Fruit fly (Drosophila melanogaster) whole organism, embryonic: ENCODE measurements around the gene CG9932.

Source experiments
- Awh ChIP-seq: fragments of 200-800 bp; sonication (Bioruptor generic); IDR thresholded peaks from 2 replicates; pipeline ENCODE4, ENCODE4 v1.3.6; 2022; ENCODE audit warnings: missing biosample characterization, missing genetic modification characterization
- BEAF-32 ChIP-seq: fragments of 200-800 bp; sonication (Bioruptor generic); optimal IDR thresholded peaks from 3 replicates; lab custom pipeline; 2017; ENCODE audit warnings: missing biosample characterization, missing genetic modification characterization, mild to moderate bottlenecking, moderate library complexity, missing genetic modification reagents
- CG10543 ChIP-seq: fragments of 200-800 bp; sonication (Bioruptor generic); optimal IDR thresholded peaks from 3 replicates; lab custom pipeline; 2017; ENCODE audit warnings: missing biosample characterization, mild to moderate bottlenecking, missing genetic modification characterization, moderate library complexity
- CG11504 ChIP-seq: fragments of 200-800 bp; sonication (Bioruptor generic); optimal IDR thresholded peaks from 3 replicates; lab custom pipeline; 2019; ENCODE audit warnings: missing biosample characterization, mild to moderate bottlenecking, missing genetic modification characterization, moderate library complexity
- CG13424 ChIP-seq: fragments of 200-800 bp; sonication (Bioruptor generic); optimal IDR thresholded peaks from 2 replicates; lab custom pipeline; 2019; ENCODE audit warnings: missing biosample characterization, mild to moderate bottlenecking, missing genetic modification characterization, moderate library complexity
- CG14014 ChIP-seq: fragments of 200-800 bp; sonication (Bioruptor generic); IDR thresholded peaks from 2 replicates; pipeline ENCODE4 v1.3.6; 2022; ENCODE audit warnings: missing biosample characterization, missing genetic modification characterization
- CG14667 ChIP-seq: fragments of 200-800 bp; sonication (Bioruptor generic); IDR thresholded peaks from 2 replicates; pipeline ENCODE4 v1.3.6; 2022; ENCODE audit warnings: missing biosample characterization, missing genetic modification characterization
- CG14965 ChIP-seq: fragments of 200-800 bp; sonication (Bioruptor generic); optimal IDR thresholded peaks from 2 replicates; lab custom pipeline; 2016; ENCODE audit warnings: missing biosample characterization, missing genetic modification characterization, borderline replicate concordance
- CG15269 ChIP-seq: fragments of 200-800 bp; sonication (Bioruptor generic); optimal IDR thresholded peaks from 2 replicates; lab custom pipeline; 2018; ENCODE audit warnings: missing biosample characterization, mild to moderate bottlenecking, missing genetic modification characterization, moderate library complexity
- CG17359 ChIP-seq: fragments of 200-800 bp; sonication (Bioruptor generic); optimal IDR thresholded peaks from 3 replicates; lab custom pipeline; 2018; ENCODE audit warnings: missing biosample characterization, mild to moderate bottlenecking, missing genetic modification characterization, moderate library complexity
- CG17361 ChIP-seq: fragments of 200-800 bp; sonication (Bioruptor generic); IDR thresholded peaks from 3 replicates; pipeline ENCODE4 v1.3.6; 2022; ENCODE audit warnings: missing biosample characterization, missing genetic modification characterization
- CG18262 ChIP-seq: fragments of 200-800 bp; optimal IDR thresholded peaks from 3 replicates; lab custom pipeline; 2019; ENCODE audit warnings: missing biosample characterization, mild to moderate bottlenecking, missing genetic modification characterization, moderate library complexity
- CG2678 ChIP-seq: fragments of 200-800 bp; sonication (Bioruptor generic); optimal IDR thresholded peaks from 3 replicates; lab custom pipeline; 2019; ENCODE audit warnings: missing biosample characterization, mild to moderate bottlenecking, missing genetic modification characterization, moderate library complexity
- CG2712 ChIP-seq: fragments of 200-800 bp; optimal IDR thresholded peaks from 3 replicates; lab custom pipeline; 2019; ENCODE audit warnings: missing biosample characterization, mild to moderate bottlenecking, missing genetic modification characterization, moderate library complexity
- CG2875 ChIP-seq: fragments of 200-800 bp; sonication (Bioruptor generic); optimal IDR thresholded peaks from 2 replicates; lab custom pipeline; 2017; ENCODE audit warnings: missing biosample characterization, mild to moderate bottlenecking, missing genetic modification characterization, missing genetic modification reagents
- CG30403 ChIP-seq: fragments of 200-800 bp; sonication (Bioruptor generic); optimal IDR thresholded peaks from 3 replicates; lab custom pipeline; 2016; ENCODE audit warnings: missing biosample characterization, missing genetic modification characterization
- CG3838 ChIP-seq: fragments of 200-800 bp; sonication (Bioruptor generic); optimal IDR thresholded peaks from 3 replicates; lab custom pipeline; 2016; ENCODE audit warnings: missing biosample characterization, missing genetic modification characterization
- CG42726 ChIP-seq: fragments of 200-800 bp; sonication (Bioruptor generic); IDR thresholded peaks from 2 replicates; pipeline ENCODE4 v1.3.6; 2022; ENCODE audit warnings: missing biosample characterization, missing genetic modification characterization; ENCODE audit not compliant: partially characterized antibody
- CG4854 ChIP-seq: fragments of 200-800 bp; sonication (Bioruptor generic); optimal IDR thresholded peaks from 2 replicates; lab custom pipeline; 2016; ENCODE audit warnings: missing biosample characterization, missing genetic modification characterization, inconsistent platforms
- CG7839 ChIP-seq: fragments of 200-800 bp; sonication (Bioruptor generic); optimal IDR thresholded peaks from 3 replicates; lab custom pipeline; 2018; ENCODE audit warnings: missing biosample characterization, mild to moderate bottlenecking, missing genetic modification characterization, moderate library complexity
- CG8388 ChIP-seq: fragments of 200-800 bp; sonication (Bioruptor generic); optimal IDR thresholded peaks from 2 replicates; lab custom pipeline; 2019; ENCODE audit warnings: missing biosample characterization, mild to moderate bottlenecking, missing genetic modification characterization, moderate library complexity
- CG8765 ChIP-seq: fragments of 200-800 bp; sonication (Bioruptor generic); IDR thresholded peaks from 2 replicates; pipeline ENCODE4 v1.3.6; 2022; ENCODE audit warnings: missing biosample characterization, missing genetic modification characterization
- CG9817 ChIP-seq: fragments of 200-800 bp; sonication (Bioruptor generic); optimal IDR thresholded peaks from 2 replicates; lab custom pipeline; 2018; ENCODE audit warnings: missing biosample characterization, mild to moderate bottlenecking, missing genetic modification characterization, moderate library complexity
- Chrac-16 ChIP-seq: fragments of 200-800 bp; sonication (Bioruptor generic); optimal IDR thresholded peaks from 3 replicates; lab custom pipeline; 2016; ENCODE audit warnings: missing biosample characterization, missing genetic modification characterization
- Dek ChIP-seq: fragments of 200-800 bp; sonication (Bioruptor generic); optimal IDR thresholded peaks from 3 replicates; lab custom pipeline; 2019; ENCODE audit warnings: missing biosample characterization, mild to moderate bottlenecking, missing genetic modification characterization, moderate library complexity
- Eip74EF ChIP-seq, 2 experiments: fragments of 200-800 bp in 1 of 2; fragments of >200 bp in 1 of 2; sonication (Bioruptor generic) in 1 of 2; optimal IDR thresholded peaks; 2 replicates each; lab custom pipeline; 2017 to 2019; ENCODE audit warnings: missing biosample characterization in 2 of 2, missing genetic modification characterization in 2 of 2, mild to moderate bottlenecking in 1 of 2, moderate library complexity in 1 of 2
- GATAe ChIP-seq: fragments of 200-800 bp; sonication (Bioruptor generic); conservative IDR thresholded peaks from 2 replicates; pipeline ENCODE4 v1.3.6; 2022; ENCODE audit warnings: missing biosample characterization, missing genetic modification characterization
- Hr51 ChIP-seq, 2 experiments: fragments of 200-800 bp; sonication (Bioruptor generic); optimal IDR thresholded peaks; 2 replicates in 1 of 2; 3 replicates in 1 of 2; lab custom pipeline; 2016 to 2018; ENCODE audit warnings: missing biosample characterization in 2 of 2, missing genetic modification characterization in 2 of 2, mild to moderate bottlenecking in 1 of 2, moderate library complexity in 1 of 2
- Nf-YA ChIP-seq: fragments of 200-800 bp; sonication (Bioruptor generic); IDR thresholded peaks from 2 replicates; pipeline ENCODE4 v1.3.6; 2022; ENCODE audit warnings: missing biosample characterization, missing genetic modification characterization
- Oli ChIP-seq: fragments of 200-800 bp; sonication (Bioruptor generic); optimal IDR thresholded peaks from 2 replicates; lab custom pipeline; 2018; ENCODE audit warnings: missing biosample characterization, mild to moderate bottlenecking, missing genetic modification characterization, moderate library complexity
- Opbp ChIP-seq: fragments of 200-800 bp; sonication (Bioruptor generic); IDR thresholded peaks from 3 replicates; pipeline ENCODE4 v1.3.6; 2022; ENCODE audit warnings: missing biosample characterization, missing genetic modification characterization; ENCODE audit not compliant: partially characterized antibody
- PHDP ChIP-seq: fragments of 200-800 bp; sonication (Bioruptor generic); optimal IDR thresholded peaks from 3 replicates; lab custom pipeline; 2018; ENCODE audit warnings: missing biosample characterization, mild to moderate bottlenecking, missing genetic modification characterization, moderate library complexity
- Trl ChIP-seq, 3 experiments: fragments of >200 bp in 2 of 3; fragments of 200-800 bp in 1 of 3; sonication (Bioruptor generic) in 1 of 3; optimal IDR thresholded peaks; 2 replicates in 1 of 3; 3 replicates in 2 of 3; lab custom pipeline; 2016 to 2017; ENCODE audit warnings: missing biosample characterization in 1 of 3, missing genetic modification characterization in 1 of 3
- Xbp1 ChIP-seq: fragments of 200-800 bp; sonication (Bioruptor generic); optimal IDR thresholded peaks from 3 replicates; lab custom pipeline; 2016; ENCODE audit warnings: missing biosample characterization, mild to moderate bottlenecking, missing genetic modification characterization
- ase ChIP-seq: fragments of 200-800 bp; sonication (Bioruptor generic); IDR thresholded peaks from 3 replicates; pipeline ENCODE4 v1.3.6; 2022; ENCODE audit warnings: missing biosample characterization, missing genetic modification characterization
- chif ChIP-seq, 2 experiments: fragments of 200-800 bp; sonication (Bioruptor generic); optimal IDR thresholded peaks; 3 replicates each; lab custom pipeline; 2016; ENCODE audit warnings: missing biosample characterization in 2 of 2, missing genetic modification characterization in 2 of 2
- ci ChIP-seq: fragments of 200-800 bp; sonication (Bioruptor generic); IDR thresholded peaks from 3 replicates; pipeline ENCODE4 v1.3.6; 2022; ENCODE audit warnings: missing biosample characterization, missing genetic modification characterization
- crol ChIP-seq: fragments of 200-800 bp; sonication (Bioruptor generic); IDR thresholded peaks from 2 replicates; pipeline ENCODE4 v1.3.6; 2022; ENCODE audit warnings: missing biosample characterization, missing genetic modification characterization
- ems ChIP-seq: fragments of 200-800 bp; sonication (Bioruptor generic); optimal IDR thresholded peaks from 3 replicates; lab custom pipeline; 2016; ENCODE audit warnings: missing biosample characterization, missing genetic modification characterization
- fd96Cb ChIP-seq: fragments of 200-800 bp; sonication (Bioruptor generic); optimal IDR thresholded peaks from 2 replicates; lab custom pipeline; 2018; ENCODE audit warnings: missing biosample characterization, mild to moderate bottlenecking, missing genetic modification characterization, moderate library complexity
- gem ChIP-seq: fragments of 200-800 bp; sonication (Bioruptor generic); optimal IDR thresholded peaks from 2 replicates; lab custom pipeline; 2019; ENCODE audit warnings: missing biosample characterization, mild to moderate bottlenecking, missing genetic modification characterization, moderate library complexity
- lab ChIP-seq: fragments of 200-800 bp; sonication (Bioruptor generic); optimal IDR thresholded peaks from 3 replicates; lab custom pipeline; 2017; ENCODE audit warnings: missing biosample characterization, missing genetic modification characterization, mild to moderate bottlenecking, moderate library complexity, missing genetic modification reagents
- nmo ChIP-seq: fragments of 200-800 bp; sonication (Bioruptor generic); optimal IDR thresholded peaks from 2 replicates; lab custom pipeline; 2018; ENCODE audit warnings: missing biosample characterization, mild to moderate bottlenecking, missing genetic modification characterization, moderate library complexity
- pnt ChIP-seq: fragments of 200-800 bp; sonication (Bioruptor generic); optimal IDR thresholded peaks from 3 replicates; lab custom pipeline; 2016; ENCODE audit warnings: missing biosample characterization, missing genetic modification characterization
- prd ChIP-seq, 3 experiments: fragments of >200 bp in 2 of 3; fragments of 200-800 bp in 1 of 3; sonication (Bioruptor generic) in 1 of 3; optimal IDR thresholded peaks in 2 of 3; IDR thresholded peaks in 1 of 3; 2 replicates in 2 of 3; 3 replicates in 1 of 3; pipeline versions ENCODE4 v1.3.6 to Lab custom; 2017 to 2022; ENCODE audit warnings: missing biosample characterization in 1 of 3, missing genetic modification characterization in 1 of 3
- ranshi ChIP-seq: fragments of 200-800 bp; sonication (Bioruptor generic); IDR thresholded peaks from 2 replicates; pipeline ENCODE4 v1.3.6; 2022; ENCODE audit warnings: missing biosample characterization, missing genetic modification characterization
- sens ChIP-seq: fragments of 200-800 bp; sonication (Bioruptor generic); peaks from one replicate; lab custom pipeline; 2016; ENCODE audit warnings: missing biosample characterization, missing genetic modification characterization
- unpg ChIP-seq: fragments of 200-800 bp; sonication (Bioruptor generic); optimal IDR thresholded peaks from 3 replicates; lab custom pipeline; 2018; ENCODE audit warnings: missing biosample characterization, mild to moderate bottlenecking, missing genetic modification characterization, moderate library complexity

Gene CG9932

dm6 chr2L:13056022-13056421 is 3.9 kb downstream of the CG9932 start (continued):
- TF ChIP-seq Chrac-16: no peak
- TF ChIP-seq CG30403 (GFP tag; lab: Kevin White, UChicago): peak; percentile 40
- peak; percentile 13 for TF ChIP-seq CG17359 (tag; lab: Kevin White, UChicago)
- TF ChIP-seq CG17361: 0 out of 3 replicates have a peak, but pooled peaks have one; percentile 25
- peak; percentile 4 for TF ChIP-seq lab (GFP tag; lab: Kevin White, UChicago)
- TF ChIP-seq CG11504 (tag; lab: Kevin White, UChicago): peak; percentile 65
- TF ChIP-seq chif (GFP tag; optimal IDR thresholded peaks at IDR 0.05; lab: Kevin White, UChicago): peak in 1 of 2 experiments; percentile 26
- no peak for TF ChIP-seq Opbp (GFP tag; lab: Robert Waterston, UW)
- 0 out of 3 replicates have a peak, but pooled peaks have one; percentile 32 for TF ChIP-seq ci (GFP tag; lab: Robert Waterston, UW)
- peak; percentile 1 for TF ChIP-seq CG13424
- peak; percentile 43 for TF ChIP-seq CG2678 (tag; lab: Kevin White, UChicago)
- TF ChIP-seq Xbp1 (GFP tag; lab: Kevin White, UChicago): peak; percentile 31
- TF ChIP-seq PHDP: peak; percentile 28
- TF ChIP-seq ranshi: 0 out of 2 replicates have a peak, but pooled peaks have one; percentile 46
- no peak for TF ChIP-seq BEAF-32 (GFP tag; lab: Kevin White, UChicago)
- TF ChIP-seq Trl (optimal IDR thresholded peaks at IDR 0.05; lab: Kevin White, UChicago): no peak
- TF ChIP-seq Trl (GFP tag; optimal IDR thresholded peaks at IDR 0.05; lab: Kevin White, UChicago): no peak
- peak; percentile 26 for TF ChIP-seq fd96Cb (tag; lab: Kevin White, UChicago)
- TF ChIP-seq CG15269 (tag; lab: Kevin White, UChicago): peak; percentile 31
- TF ChIP-seq CG3838 (GFP tag; lab: Kevin White, UChicago): no peak
- no peak for TF ChIP-seq CG8765 (GFP tag; lab: Robert Waterston, UW)
- peak; percentile 37 for TF ChIP-seq CG7839 (tag; lab: Kevin White, UChicago)
- TF ChIP-seq CG2875: no peak
- no peak for TF ChIP-seq CG4854 (GFP tag; lab: Kevin White, UChicago)
- no peak for TF ChIP-seq CG14965
- 0 out of 2 replicates have a peak, but pooled peaks have one; percentile 15 for TF ChIP-seq Nf-YA (GFP tag; lab: Robert Waterston, UW)
- no peak for TF ChIP-seq CG14014 (GFP tag; lab: Robert Waterston, UW)
- peak; percentile 4 for TF ChIP-seq pnt (GFP tag; lab: Kevin White, UChicago)
- no peak for TF ChIP-seq Eip74EF (GFP tag; optimal IDR thresholded peaks at IDR 0.05; lab: Kevin White, UChicago)
- TF ChIP-seq Hr51 (GFP tag; optimal IDR thresholded peaks at IDR 0.05; lab: Kevin White, UChicago): peak in 1 of 2 experiments; percentile 13
- peak; percentile 9 for TF ChIP-seq ems (GFP tag; lab: Kevin White, UChicago)
- no peak for TF ChIP-seq CG10543 (GFP tag; lab: Kevin White, UChicago)
- peak; percentile 13 for TF ChIP-seq Oli (tag; lab: Kevin White, UChicago)
- TF ChIP-seq Dek (tag; lab: Kevin White, UChicago): no peak
- TF ChIP-seq CG14667 (GFP tag; lab: Robert Waterston, UW): 0 out of 2 replicates have a peak, but pooled peaks have one; percentile 24
- TF ChIP-seq CG9817 (tag; lab: Kevin White, UChicago): peak; percentile 23
- TF ChIP-seq ase: 0 out of 3 replicates have a peak, but pooled peaks have one; percentile 9
- peak; percentile 6 for TF ChIP-seq CG18262 (tag; lab: Kevin White, UChicago)
- TF ChIP-seq CG2712 (tag; lab: Kevin White, UChicago): peak; percentile 29
- TF ChIP-seq nmo: peak; percentile 9
- TF ChIP-seq prd (optimal IDR thresholded peaks at IDR 0.05; lab: Kevin White, UChicago): no peak
- TF ChIP-seq prd (GFP tag; IDR thresholded peaks at IDR 0.05; lab: Robert Waterston, UW): peak; percentile 36; the same call in 1 of the 3 replicates
- peak; percentile 42 for TF ChIP-seq unpg (GFP tag; lab: Kevin White, UChicago)
- no peak for TF ChIP-seq GATAe (GFP tag; lab: Robert Waterston, UW)
- peak; percentile 46 for TF ChIP-seq sens (GFP tag; lab: Kevin White, UChicago)
- peak; percentile 57 for TF ChIP-seq gem (tag; lab: Kevin White, UChicago)
- TF ChIP-seq CG42726 (GFP tag; lab: Robert Waterston, UW): no peak
- TF ChIP-seq crol: no peak
- peak; percentile 38 for TF ChIP-seq CG8388 (GFP tag; lab: Kevin White, UChicago)
- no peak for TF ChIP-seq Awh (GFP tag; lab: Robert Waterston, UW)
